Worm (Caenorhabditis elegans): ENCODE measurements around the gene ttr-19.

- TF ChIP-seq nhr-25 (tag; optimal IDR thresholded peaks at IDR 0.05) (peak; percentile 66), ama-1 (optimal IDR thresholded peaks at IDR 0.05) (peak; percentile 25), unc-55 (GFP tag; optimal IDR thresholded peaks at IDR 0.05) (peak; percentile 72), egl-27 (tag; optimal IDR thresholded peaks at IDR 0.05) (no peak), lsy-2 (tag; optimal IDR thresholded peaks at IDR 0.05) (peak; percentile 67 to 89), elt-3 (tag; optimal IDR thresholded peaks at IDR 0.05) (no peak), nhr-12 (tag; optimal IDR thresholded peaks at IDR 0.05) (no peak), unc-39 (tag; optimal IDR thresholded peaks at IDR 0.05) (no peak), blmp-1 (tag; optimal IDR thresholded peaks at IDR 0.05; ENCODE audit: insufficient read depth) (no peak), nhr-10 (tag; optimal IDR thresholded peaks at IDR 0.05) (no peak)
These were observed 22.3 kb downstream of the ttr-19 start, which contains the start of the genes ZK856.19 and ZK856.11 for ce11 chrV:10204863-10205338.
